Fruit fly (Drosophila melanogaster) whole organism, prepupa: Measurements from ENCODE around the gene CG10470.
A peak's percentile ranks its signal among the peaks of the same experiment; 100 is the strongest.

Experiments used
- Blimp-1 ChIP-seq: fragments of 200-800 bp; sonication (Bioruptor generic); optimal IDR thresholded peaks from 3 replicates; lab custom pipeline; 2017; ENCODE audit warnings: missing biosample characterization, missing genetic modification characterization, mild to moderate bottlenecking, moderate library complexity, missing genetic modification reagents
- CG15336 ChIP-seq: fragments of 200-800 bp; sonication (Bioruptor generic); IDR thresholded peaks from 2 replicates; pipeline ENCODE4 v1.3.6; 2022; ENCODE audit warnings: missing biosample characterization, missing genetic modification characterization
- CG7368 ChIP-seq: fragments of 200-800 bp; sonication (Bioruptor generic); optimal IDR thresholded peaks from 3 replicates; lab custom pipeline; 2016; ENCODE audit warnings: missing biosample characterization, missing genetic modification characterization
- CG8319 ChIP-seq: fragments of 200-800 bp; sonication (Bioruptor generic); optimal IDR thresholded peaks from 3 replicates; lab custom pipeline; 2016; ENCODE audit warnings: missing biosample characterization, missing genetic modification characterization
- CG9139 ChIP-seq: fragments of 200-800 bp; sonication (Bioruptor generic); optimal IDR thresholded peaks from 3 replicates; lab custom pipeline; 2017; ENCODE audit warnings: missing biosample characterization, mild to moderate bottlenecking, missing genetic modification characterization
- Hr39 ChIP-seq: fragments of 200-800 bp; sonication (Bioruptor generic); optimal IDR thresholded peaks from 2 replicates; lab custom pipeline; 2016; ENCODE audit warnings: missing biosample characterization, missing genetic modification characterization
- Lpt ChIP-seq: fragments of 200-800 bp; sonication (Bioruptor generic); optimal IDR thresholded peaks from 3 replicates; lab custom pipeline; 2016; ENCODE audit warnings: missing biosample characterization, missing genetic modification characterization

DNA sequence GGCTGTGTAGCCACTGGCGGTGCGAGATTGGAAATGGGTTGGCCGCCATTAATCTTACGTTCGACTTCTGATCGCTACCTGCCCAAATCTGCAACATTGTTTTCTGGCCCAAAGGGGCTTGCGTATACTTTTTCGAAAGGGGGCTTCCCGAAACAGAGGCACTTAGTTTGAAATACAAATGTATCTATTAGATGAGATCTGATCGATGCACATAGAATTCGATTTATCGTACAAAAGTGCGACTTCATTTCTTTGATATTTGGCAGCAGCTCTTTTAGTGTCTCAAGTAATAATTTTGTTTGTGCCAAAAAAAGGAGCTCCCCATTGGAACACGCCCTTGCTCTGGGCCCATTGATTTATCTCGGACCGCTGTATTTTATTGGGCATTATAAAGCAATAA lies 22.8 kb downstream of the CG10470 start:
- TF ChIP-seq CG7368 (GFP tag; lab: Kevin White, UChicago): no peak
- no peak for TF ChIP-seq Lpt (GFP tag; lab: Kevin White, UChicago)
- TF ChIP-seq CG15336 (GFP tag; lab: Robert Waterston, UW): no peak
- TF ChIP-seq CG8319 (GFP tag; lab: Kevin White, UChicago): no peak
- TF ChIP-seq Hr39: peak; percentile 9
- TF ChIP-seq CG9139 (GFP tag; lab: Kevin White, UChicago): no peak
- no peak for TF ChIP-seq Blimp-1 (GFP tag; lab: Kevin White, UChicago)
